Worm (Caenorhabditis elegans): Measurements from ENCODE around the gene str-246.

DNA sequence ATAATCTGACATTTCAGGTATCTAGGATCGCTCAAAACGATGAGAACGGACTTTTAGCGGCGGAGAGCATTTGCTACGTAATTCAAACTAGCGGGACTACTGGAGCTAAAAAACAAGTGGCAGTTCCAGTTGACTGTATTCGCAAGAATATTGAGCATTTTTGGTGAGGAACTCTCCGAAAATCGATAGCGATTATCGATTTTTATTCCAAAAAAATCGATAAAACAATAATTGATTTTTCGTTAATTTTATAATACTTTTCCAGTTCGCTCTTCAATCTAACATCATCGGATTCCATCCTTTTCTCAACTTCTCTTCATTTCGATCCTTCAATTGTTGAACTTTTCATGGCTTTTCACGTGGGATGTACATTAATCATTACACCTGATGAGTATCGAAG is 8.2 kb upstream of the str-246 start:
- TF ChIP-seq dao-5 (tag; optimal IDR thresholded peaks at IDR 0.05) (no peak), him-1 (tag; optimal IDR thresholded peaks at IDR 0.05) (no peak)

All from whole organism, L4/young adult.